Fruit fly (Drosophila melanogaster) whole organism, prepupa: ENCODE results near the gene Tmtc4.

ENCODE experiments used
- Blimp-1 ChIP-seq: fragments of 200-800 bp; sonication (Bioruptor generic); optimal IDR thresholded peaks from 3 replicates; lab custom pipeline; 2017; ENCODE audit warnings: missing biosample characterization, missing genetic modification characterization, mild to moderate bottlenecking, moderate library complexity, missing genetic modification reagents
- CG7368 ChIP-seq: fragments of 200-800 bp; sonication (Bioruptor generic); optimal IDR thresholded peaks from 3 replicates; lab custom pipeline; 2016; ENCODE audit warnings: missing biosample characterization, missing genetic modification characterization
- dsx ChIP-seq: fragments of 200-800 bp; optimal IDR thresholded peaks from 3 replicates; lab custom pipeline; 2019; ENCODE audit warnings: missing biosample characterization, mild to moderate bottlenecking, missing genetic modification characterization, moderate library complexity; ENCODE audit not compliant: poor library complexity, severe bottlenecking
- pdm3 ChIP-seq: fragments of 200-800 bp; sonication (Bioruptor generic); optimal IDR thresholded peaks from 3 replicates; lab custom pipeline; 2016; ENCODE audit warnings: missing biosample characterization, missing genetic modification characterization
- vri ChIP-seq: fragments of 200-800 bp; sonication (Bioruptor generic); optimal IDR thresholded peaks from 3 replicates; lab custom pipeline; 2016; ENCODE audit warnings: missing biosample characterization, mild to moderate bottlenecking, missing genetic modification characterization

dm6 chr3R:15363608-15364007 is 12.6 kb downstream of the Tmtc4 start, which contains the start of gene CG6171:
- no peak for TF ChIP-seq vri
- TF ChIP-seq dsx (GFP tag; lab: Kevin White, UChicago): no peak
- no peak for TF ChIP-seq pdm3 (GFP tag; lab: Kevin White, UChicago)
- TF ChIP-seq CG7368 (GFP tag; lab: Kevin White, UChicago): no peak
- TF ChIP-seq Blimp-1: no peak
